Worm (Caenorhabditis elegans) whole organism, L2 larva: ENCODE results near the gene amt-4.

ENCODE experiments used
- ZK546.5 ChIP-seq: sonication (generic microtip); optimal IDR thresholded peaks from 2 replicates; lab custom pipeline; 2017; ENCODE audit warnings: missing biosample characterization, missing genetic modification characterization
- ama-1 ChIP-seq: fragments of 150-350 bp; optimal IDR thresholded peaks from 2 replicates; lab custom pipeline; 2018; ENCODE audit warnings: inconsistent platforms
- blmp-1 ChIP-seq: sonication (generic microtip); optimal IDR thresholded peaks from 2 replicates; lab custom pipeline; 2017; ENCODE audit warnings: missing genetic modification characterization, mild to moderate bottlenecking, missing compliant biosample characterization, antibody characterized with exemption, moderate library complexity; ENCODE audit not compliant: insufficient read depth
- fos-1 ChIP-seq: fragments of 150-350 bp; optimal IDR thresholded peaks from 2 replicates; lab custom pipeline; 2014; ENCODE audit warnings: missing biosample characterization, missing genetic modification characterization
- lin-11 ChIP-seq: fragments of 150-350 bp; sonication (generic microtip); optimal IDR thresholded peaks from 2 replicates; lab custom pipeline; 2014; ENCODE audit warnings: missing biosample characterization, missing genetic modification characterization, inconsistent platforms, mixed read lengths
- mdl-1 ChIP-seq, 2 experiments: fragments of 150-350 bp in 1 of 2; sonication (generic microtip) in 1 of 2; optimal IDR thresholded peaks; 2 replicates each; lab custom pipeline; 2017; ENCODE audit warnings: missing biosample characterization in 2 of 2, missing genetic modification characterization in 2 of 2
- nhr-10 ChIP-seq: sonication (generic microtip); optimal IDR thresholded peaks from 2 replicates; lab custom pipeline; 2017; ENCODE audit warnings: missing biosample characterization, missing genetic modification characterization
- nhr-77 ChIP-seq: fragments of 150-350 bp; optimal IDR thresholded peaks from 2 replicates; lab custom pipeline; 2014; ENCODE audit warnings: missing biosample characterization, missing genetic modification characterization
- sem-4 ChIP-seq: fragments of 150-350 bp; optimal IDR thresholded peaks from 2 replicates; lab custom pipeline; 2014; ENCODE audit warnings: missing biosample characterization, missing genetic modification reagents, missing genetic modification characterization
- snpc-4 ChIP-seq: fragments of 150-350 bp; optimal IDR thresholded peaks from 2 replicates; lab custom pipeline; 2014; ENCODE audit warnings: missing biosample characterization, missing genetic modification characterization

DNA sequence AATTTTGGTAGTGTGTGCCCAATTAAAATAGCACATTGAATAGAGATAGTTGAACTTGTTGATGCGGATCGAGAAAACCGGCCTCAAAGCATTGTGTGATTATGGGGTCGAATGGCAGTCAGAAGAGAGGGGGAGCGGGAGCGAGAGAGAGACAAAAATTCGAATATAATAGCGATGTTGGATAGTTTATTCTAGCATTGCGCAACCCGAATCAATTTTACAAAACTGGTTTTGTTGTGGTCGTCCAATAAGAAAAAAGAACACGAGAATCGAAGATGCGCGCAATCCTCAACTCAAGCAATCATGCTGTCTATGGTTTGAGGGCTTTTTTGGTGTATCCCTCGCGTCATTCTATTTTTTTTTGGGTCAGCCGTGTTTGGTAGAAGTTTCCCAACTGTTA lies 11.6 kb upstream of the amt-4 start:
- no peak for TF ChIP-seq ZK546.5 (tag; lab: Kevin White, UChicago)
- TF ChIP-seq nhr-77 (tag; lab: Kevin White, UChicago) = no peak
- no peak for TF ChIP-seq nhr-10 (tag; lab: Kevin White, UChicago)
- no peak for TF ChIP-seq sem-4 (tag; lab: Kevin White, UChicago)
- TF ChIP-seq fos-1 = no peak
- no peak for TF ChIP-seq ama-1 (lab: Kevin White, UChicago)
- no peak for TF ChIP-seq mdl-1 (tag; optimal IDR thresholded peaks at IDR 0.05; lab: Kevin White, UChicago)
- no peak for TF ChIP-seq snpc-4 (tag; lab: Kevin White, UChicago)
- TF ChIP-seq blmp-1 (tag; lab: Kevin White, UChicago) = no peak
- TF ChIP-seq lin-11 (tag; lab: Kevin White, UChicago) = no peak
